Fruit fly (Drosophila melanogaster) whole organism, pupa: ENCODE results near the gene Rel.

Experiments
- CG10348 ChIP-seq: fragments of 200-800 bp; sonication (Bioruptor generic); IDR thresholded peaks from 2 replicates; pipeline ENCODE4 v1.3.6; 2022; ENCODE audit warnings: missing biosample characterization, missing genetic modification characterization
- CG12605 ChIP-seq: fragments of 200-800 bp; sonication (Bioruptor generic); IDR thresholded peaks from 2 replicates; pipeline ENCODE4 v1.3.6; 2022; ENCODE audit warnings: missing biosample characterization, missing genetic modification characterization
- CG13204 ChIP-seq: fragments of 200-800 bp; sonication (Bioruptor generic); optimal IDR thresholded peaks from 2 replicates; lab custom pipeline; 2018; ENCODE audit warnings: missing biosample characterization, mild to moderate bottlenecking, missing genetic modification characterization, moderate library complexity
- CG14655 ChIP-seq: fragments of 200-800 bp; sonication (Bioruptor generic); optimal IDR thresholded peaks from 3 replicates; lab custom pipeline; 2017; ENCODE audit warnings: mild to moderate bottlenecking, missing biosample characterization, missing genetic modification reagents, missing genetic modification characterization
- CG15710 ChIP-seq: fragments of 200-800 bp; sonication (Bioruptor generic); optimal IDR thresholded peaks from 2 replicates; lab custom pipeline; 2018; ENCODE audit warnings: missing biosample characterization, mild to moderate bottlenecking, missing genetic modification characterization, moderate library complexity
- CG17806 ChIP-seq: fragments of 200-800 bp; sonication (Bioruptor generic); optimal IDR thresholded peaks from 2 replicates; lab custom pipeline; 2018; ENCODE audit warnings: missing biosample characterization, mild to moderate bottlenecking, missing genetic modification characterization, moderate library complexity
- CG32121 ChIP-seq: fragments of 200-800 bp; sonication (Bioruptor generic); IDR thresholded peaks from 2 replicates; pipeline ENCODE4 v1.3.6; 2022; ENCODE audit warnings: missing biosample characterization, missing genetic modification characterization
- CG34367 ChIP-seq: fragments of 200-800 bp; sonication (Bioruptor generic); optimal IDR thresholded peaks from 2 replicates; lab custom pipeline; 2018; ENCODE audit warnings: missing biosample characterization, mild to moderate bottlenecking, missing genetic modification characterization
- CG4496 ChIP-seq: fragments of 200-800 bp; sonication (Bioruptor generic); IDR thresholded peaks from 3 replicates; pipeline ENCODE4 v1.3.6; 2022; ENCODE audit warnings: missing biosample characterization, missing genetic modification characterization
- CG8159 ChIP-seq: fragments of 200-800 bp; sonication (Bioruptor generic); optimal IDR thresholded peaks from 3 replicates; lab custom pipeline; 2018; ENCODE audit warnings: missing biosample characterization, mild to moderate bottlenecking, missing genetic modification characterization, moderate library complexity
- CG8301 ChIP-seq: fragments of 200-800 bp; sonication (Bioruptor generic); optimal IDR thresholded peaks from 2 replicates; lab custom pipeline; 2018; ENCODE audit warnings: missing biosample characterization, mild to moderate bottlenecking, missing genetic modification characterization
- CG9948 ChIP-seq: fragments of 200-800 bp; sonication (Bioruptor generic); optimal IDR thresholded peaks from 2 replicates; lab custom pipeline; 2018; ENCODE audit warnings: missing biosample characterization, mild to moderate bottlenecking, missing genetic modification characterization, moderate library complexity
- D1 ChIP-seq: fragments of 200-800 bp; sonication (Bioruptor generic); optimal IDR thresholded peaks from 2 replicates; lab custom pipeline; 2018; ENCODE audit warnings: missing biosample characterization, mild to moderate bottlenecking, missing genetic modification characterization, moderate library complexity
- EcR ChIP-seq: fragments of 200-800 bp; sonication (Bioruptor generic); optimal IDR thresholded peaks from 3 replicates; lab custom pipeline; 2019; ENCODE audit warnings: missing biosample characterization, missing genetic modification characterization, mild to moderate bottlenecking, moderate library complexity, missing genetic modification reagents
- Ets98B ChIP-seq: fragments of 200-800 bp; sonication (Bioruptor generic); IDR thresholded peaks from 2 replicates; pipeline ENCODE4 v1.3.6; 2022; ENCODE audit warnings: missing biosample characterization, missing genetic modification characterization
- Pif1A ChIP-seq: fragments of 200-800 bp; sonication (Bioruptor generic); optimal IDR thresholded peaks from 3 replicates; lab custom pipeline; 2016; ENCODE audit warnings: missing biosample characterization, missing genetic modification characterization
- Pif1B ChIP-seq: fragments of 200-800 bp; sonication (Bioruptor generic); optimal IDR thresholded peaks from 3 replicates; lab custom pipeline; 2016; ENCODE audit warnings: missing biosample characterization, missing genetic modification characterization
- Snoo ChIP-seq: fragments of 200-800 bp; sonication (Bioruptor generic); optimal IDR thresholded peaks from 3 replicates; lab custom pipeline; 2017; ENCODE audit warnings: missing biosample characterization, mild to moderate bottlenecking, missing genetic modification characterization, inconsistent platforms
- fd96Ca ChIP-seq: fragments of 200-800 bp; sonication (Bioruptor generic); IDR thresholded peaks from 3 replicates; pipeline ENCODE4 v1.3.6; 2022; ENCODE audit warnings: missing biosample characterization, missing genetic modification characterization
- gl ChIP-seq: fragments of 200-800 bp; sonication (Bioruptor generic); optimal IDR thresholded peaks from 2 replicates; lab custom pipeline; 2018; ENCODE audit warnings: missing biosample characterization, mild to moderate bottlenecking, missing genetic modification characterization
- rn ChIP-seq: fragments of 200-800 bp; sonication (Bioruptor generic); IDR thresholded peaks from 2 replicates; pipeline ENCODE4 v1.3.6; 2022; ENCODE audit warnings: missing biosample characterization, missing genetic modification characterization

Gene Rel

dm6 chr3R:9030006-9030749 lies 17.6 kb downstream of the Rel start:
- no peak for TF ChIP-seq CG8159
- TF ChIP-seq CG13204 (GFP tag; lab: Kevin White, UChicago) = no peak
- TF ChIP-seq gl (tag; lab: Kevin White, UChicago) = no peak
- TF ChIP-seq CG14655 = no peak
- no peak for TF ChIP-seq Snoo (tag; lab: Kevin White, UChicago)
- TF ChIP-seq CG17806 (tag; lab: Kevin White, UChicago) = no peak
- TF ChIP-seq rn (GFP tag; lab: Robert Waterston, UW) = no peak
- no peak for TF ChIP-seq CG15710
- no peak for TF ChIP-seq Pif1A (GFP tag; lab: Kevin White, UChicago)
- TF ChIP-seq Pif1B = no peak
- TF ChIP-seq CG34367 (tag; lab: Kevin White, UChicago) = no peak
- no peak for TF ChIP-seq CG10348
- no peak for TF ChIP-seq CG4496 (GFP tag; lab: Robert Waterston, UW)
- no peak for TF ChIP-seq D1 (tag; lab: Kevin White, UChicago)
- no peak for TF ChIP-seq fd96Ca (GFP tag; lab: Robert Waterston, UW)
- no peak for TF ChIP-seq CG12605 (GFP tag; lab: Robert Waterston, UW)
- TF ChIP-seq CG8301 = no peak
- no peak for TF ChIP-seq CG32121
- TF ChIP-seq, all 21 proteins: peak for 0

dm6 chr3R:9029411-9029810 lies 18.4 kb downstream of the Rel start:
- TF ChIP-seq rn (GFP tag; lab: Robert Waterston, UW) (no peak), EcR (GFP tag; lab: Kevin White, UChicago) (peak; percentile 29)

- no peak for TF ChIP-seq CG10348
- no peak for TF ChIP-seq CG14655
- TF ChIP-seq fd96Ca (GFP tag; lab: Robert Waterston, UW) = no peak
- no peak for TF ChIP-seq CG12605 (GFP tag; lab: Robert Waterston, UW)
- TF ChIP-seq CG32121 = no peak
- TF ChIP-seq rn (GFP tag; lab: Robert Waterston, UW) = no peak
- TF ChIP-seq EcR (GFP tag; lab: Kevin White, UChicago) = no peak
- TF ChIP-seq CG9948 (tag; lab: Kevin White, UChicago) = no peak
- no peak for TF ChIP-seq CG13204 (GFP tag; lab: Kevin White, UChicago)
- no peak for TF ChIP-seq Pif1A (GFP tag; lab: Kevin White, UChicago)
Observed at dm6 chr3R:9028690-9029089, 19.1 kb downstream of the Rel start.

- no peak for TF ChIP-seq CG10348
- no peak for TF ChIP-seq CG14655
- no peak for TF ChIP-seq CG8159
- TF ChIP-seq CG17806 (tag; lab: Kevin White, UChicago) = no peak
- TF ChIP-seq Pif1B = no peak
- no peak for TF ChIP-seq D1 (tag; lab: Kevin White, UChicago)
- no peak for TF ChIP-seq CG12605 (GFP tag; lab: Robert Waterston, UW)
- TF ChIP-seq Snoo (tag; lab: Kevin White, UChicago) = no peak
- no peak for TF ChIP-seq CG32121
Observed at dm6 chr3R:9027082-9027481, 20.7 kb downstream of the Rel start.

- TF ChIP-seq CG13204 (GFP tag; lab: Kevin White, UChicago) (no peak), CG10348 (no peak), CG12605 (GFP tag; lab: Robert Waterston, UW) (no peak), CG9948 (tag; lab: Kevin White, UChicago) (no peak), Pif1B (no peak), CG32121 (no peak)
- TF ChIP-seq, all 21 proteins: peak for 0
Observed at dm6 chr3R:9024835-9025510, 22.8 kb downstream of the Rel start.

dm6 chr3R:9023934-9024333 lies 23.8 kb downstream of the Rel start:
- TF ChIP-seq Ets98B (GFP tag; lab: Robert Waterston, UW) (no peak), fd96Ca (GFP tag; lab: Robert Waterston, UW) (no peak), CG14655 (no peak), EcR (GFP tag; lab: Kevin White, UChicago) (no peak), Snoo (tag; lab: Kevin White, UChicago) (no peak), CG17806 (tag; lab: Kevin White, UChicago) (no peak), CG8159 (no peak), CG34367 (tag; lab: Kevin White, UChicago) (no peak)

dm6 chr3R:9019689-9020138 lies 28.1 kb downstream of the Rel start, which contains the start of gene tgo:
TSS of gene tgo (minus strand) at chr3R:9020022.
- TF ChIP-seq CG14655 (no peak), CG9948 (tag; lab: Kevin White, UChicago) (no peak), CG13204 (GFP tag; lab: Kevin White, UChicago) (no peak), gl (tag; lab: Kevin White, UChicago) (no peak), CG8159 (no peak), D1 (tag; lab: Kevin White, UChicago) (no peak), fd96Ca (GFP tag; lab: Robert Waterston, UW) (0 out of 3 replicates have a peak, but pooled peaks have one; percentile 12), CG10348 (no peak), CG34367 (tag; lab: Kevin White, UChicago) (no peak), Snoo (tag; lab: Kevin White, UChicago) (no peak), rn (GFP tag; lab: Robert Waterston, UW) (no peak), CG15710 (peak; percentile 12), CG4496 (GFP tag; lab: Robert Waterston, UW) (no peak), CG8301 (no peak), Pif1A (GFP tag; lab: Kevin White, UChicago) (no peak), EcR (GFP tag; lab: Kevin White, UChicago) (peak; percentile 28), Pif1B (no peak), CG12605 (GFP tag; lab: Robert Waterston, UW) (no peak), CG32121 (no peak), CG17806 (tag; lab: Kevin White, UChicago) (no peak), Ets98B (GFP tag; lab: Robert Waterston, UW) (no peak)
